Worm (Caenorhabditis elegans): Measurements from ENCODE around the gene grl-30.

DNA sequence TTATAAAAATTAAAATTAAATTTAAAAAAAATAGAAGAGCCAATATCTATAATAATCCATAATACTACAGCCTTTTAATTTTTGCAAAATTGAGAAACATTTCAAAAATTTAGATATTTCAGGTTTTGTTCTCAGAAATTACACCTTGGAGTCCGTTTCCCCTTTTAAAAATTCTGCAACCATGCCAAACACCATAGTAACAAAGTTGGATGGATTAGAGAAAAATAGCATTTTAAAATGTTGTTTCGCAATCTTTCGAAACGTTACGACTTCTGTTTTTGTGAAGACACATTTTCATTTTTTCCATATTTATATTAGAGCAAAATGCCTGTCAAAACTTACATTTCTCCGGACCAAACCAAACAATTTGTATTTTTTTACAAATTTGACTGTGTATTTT lies 31.1 kb upstream of the grl-30 start, which contains the start of gene T24A6.7:
- no peak for TF ChIP-seq mep-1 (tag; optimal IDR thresholded peaks at IDR 0.05)
- TF ChIP-seq dve-1 (tag; optimal IDR thresholded peaks at IDR 0.05; ENCODE audit: insufficient read depth), result no peak
- TF ChIP-seq lir-3 (tag; optimal IDR thresholded peaks at IDR 0.05), result no peak
- TF ChIP-seq ceh-28 (tag; optimal IDR thresholded peaks at IDR 0.05), result no peak
- TF ChIP-seq nhr-41 (GFP tag; IDR thresholded peaks at IDR 0.05), result no peak
- no peak for TF ChIP-seq egl-27 (tag; optimal IDR thresholded peaks at IDR 0.05)
- no peak for TF ChIP-seq ceh-82 (tag; optimal IDR thresholded peaks at IDR 0.05)
- no peak for TF ChIP-seq zip-2 (tag; optimal IDR thresholded peaks at IDR 0.05)
- no peak for TF ChIP-seq lin-13 (GFP tag; optimal IDR thresholded peaks at IDR 0.05)
- TF ChIP-seq ces-1 (GFP tag; optimal IDR thresholded peaks at IDR 0.05), result no peak
- no peak for TF ChIP-seq unc-39 (tag; optimal IDR thresholded peaks at IDR 0.05)
- TF ChIP-seq T26A8.4 (GFP tag; IDR thresholded peaks at IDR 0.05), result no peak
- no peak for TF ChIP-seq nhr-111 (GFP tag; optimal IDR thresholded peaks at IDR 0.05)
